Fruit fly (Drosophila melanogaster) whole organism, embryonic: Measurements from ENCODE around the gene CG13833.

Experiments
- CG12659 ChIP-seq: fragments of 200-800 bp; sonication (Bioruptor generic); optimal IDR thresholded peaks from 3 replicates; lab custom pipeline; 2017; ENCODE audit warnings: mild to moderate bottlenecking, missing biosample characterization, missing genetic modification reagents, missing genetic modification characterization
- CG13424 ChIP-seq: fragments of 200-800 bp; sonication (Bioruptor generic); optimal IDR thresholded peaks from 2 replicates; lab custom pipeline; 2019; ENCODE audit warnings: missing biosample characterization, mild to moderate bottlenecking, missing genetic modification characterization, moderate library complexity
- CG14667 ChIP-seq: fragments of 200-800 bp; sonication (Bioruptor generic); IDR thresholded peaks from 2 replicates; pipeline ENCODE4 v1.3.6; 2022; ENCODE audit warnings: missing biosample characterization, missing genetic modification characterization
- CG16863 ChIP-seq: fragments of 200-800 bp; sonication (Bioruptor generic); optimal IDR thresholded peaks from 3 replicates; lab custom pipeline; 2016; ENCODE audit warnings: missing biosample characterization, missing genetic modification characterization
- CG17385 ChIP-seq: fragments of 200-800 bp; sonication (Bioruptor generic); optimal IDR thresholded peaks from 3 replicates; lab custom pipeline; 2018; ENCODE audit warnings: missing biosample characterization, mild to moderate bottlenecking, missing genetic modification characterization
- CG2120 ChIP-seq: fragments of 200-800 bp; sonication (Bioruptor generic); optimal IDR thresholded peaks from 3 replicates; lab custom pipeline; 2016; ENCODE audit warnings: missing biosample characterization, missing genetic modification characterization
- CG2712 ChIP-seq: fragments of 200-800 bp; optimal IDR thresholded peaks from 3 replicates; lab custom pipeline; 2019; ENCODE audit warnings: missing biosample characterization, mild to moderate bottlenecking, missing genetic modification characterization, moderate library complexity
- CG31441 ChIP-seq: fragments of 200-800 bp; sonication (Bioruptor generic); IDR thresholded peaks from 2 replicates; pipeline ENCODE4 v1.3.6; 2022; ENCODE audit warnings: missing biosample characterization, missing genetic modification characterization
- CG32767 ChIP-seq: fragments of 200-800 bp; sonication (Bioruptor generic); IDR thresholded peaks from 2 replicates; pipeline ENCODE4 v1.3.6; 2022; ENCODE audit warnings: missing biosample characterization, missing genetic modification characterization
- CG6654 ChIP-seq: fragments of 200-800 bp; sonication (Bioruptor generic); optimal IDR thresholded peaks from 2 replicates; lab custom pipeline; 2017; ENCODE audit warnings: missing biosample characterization, mild to moderate bottlenecking, missing genetic modification characterization
- CG6689 ChIP-seq: fragments of 200-800 bp; sonication (Bioruptor generic); IDR thresholded peaks from 2 replicates; pipeline ENCODE4 v1.3.6; 2022; ENCODE audit warnings: missing biosample characterization, missing genetic modification characterization
- CG6854 ChIP-seq: fragments of 200-800 bp; sonication (Bioruptor generic); optimal IDR thresholded peaks from 3 replicates; lab custom pipeline; 2017; ENCODE audit warnings: missing biosample characterization, mild to moderate bottlenecking, missing genetic modification characterization
- CG7786 ChIP-seq: fragments of 200-800 bp; sonication (Bioruptor generic); optimal IDR thresholded peaks from 2 replicates; lab custom pipeline; 2016; ENCODE audit warnings: missing biosample characterization, missing genetic modification characterization
- CG7963 ChIP-seq: fragments of 200-800 bp; sonication (Bioruptor generic); IDR thresholded peaks from 3 replicates; pipeline ENCODE4 v1.3.6; 2022; ENCODE audit warnings: missing biosample characterization, missing genetic modification characterization; ENCODE audit not compliant: partially characterized antibody
- CHES-1-like ChIP-seq: fragments of 200-800 bp; sonication (Bioruptor generic); optimal IDR thresholded peaks from 2 replicates; lab custom pipeline; 2016; ENCODE audit warnings: missing biosample characterization, missing genetic modification characterization
- E2f2 ChIP-seq: fragments of 200-800 bp; sonication (Bioruptor generic); IDR thresholded peaks from 2 replicates; pipeline ENCODE4 v1.3.6; 2022; ENCODE audit warnings: missing biosample characterization, missing genetic modification characterization
- Fer2 ChIP-seq: fragments of 200-800 bp; sonication (Bioruptor generic); optimal IDR thresholded peaks from 2 replicates; lab custom pipeline; 2018; ENCODE audit warnings: missing biosample characterization, mild to moderate bottlenecking, missing genetic modification characterization, moderate library complexity
- Gug ChIP-seq: fragments of 200-800 bp; sonication (Bioruptor generic); IDR thresholded peaks from 4 replicates; pipeline ENCODE4 v1.3.6; 2022; ENCODE audit warnings: missing biosample characterization, missing genetic modification characterization
- HLH54F ChIP-seq: fragments of 200-800 bp; sonication (Bioruptor generic); optimal IDR thresholded peaks from 3 replicates; lab custom pipeline; 2016; ENCODE audit warnings: missing biosample characterization, missing genetic modification characterization
- HmgZ ChIP-seq: fragments of 200-800 bp; sonication (Bioruptor generic); optimal IDR thresholded peaks from 2 replicates; lab custom pipeline; 2018; ENCODE audit warnings: missing biosample characterization, mild to moderate bottlenecking, missing genetic modification characterization
- Hmr ChIP-seq: fragments of 200-800 bp; sonication (Bioruptor generic); optimal IDR thresholded peaks from 3 replicates; lab custom pipeline; 2017; ENCODE audit warnings: mild to moderate bottlenecking, missing biosample characterization, missing genetic modification reagents, missing genetic modification characterization
- Hr3 ChIP-seq: fragments of 200-800 bp; sonication (Bioruptor generic); optimal IDR thresholded peaks from 3 replicates; lab custom pipeline; 2016; ENCODE audit warnings: missing biosample characterization, missing genetic modification characterization
- Hr39 ChIP-seq: fragments of >200 bp; optimal IDR thresholded peaks from 2 replicates; lab custom pipeline; 2017
- Hsf ChIP-seq: fragments of 200-800 bp; sonication (Bioruptor generic); optimal IDR thresholded peaks from 3 replicates; lab custom pipeline; 2016; ENCODE audit warnings: missing biosample characterization, missing genetic modification characterization
- MBD-R2 ChIP-seq: fragments of 200-800 bp; sonication (Bioruptor generic); IDR thresholded peaks from 2 replicates; pipeline ENCODE4 v1.3.6; 2022; ENCODE audit warnings: missing biosample characterization, missing genetic modification characterization
- Scr ChIP-seq: fragments of 200-800 bp; sonication (Bioruptor generic); IDR thresholded peaks from 2 replicates; pipeline ENCODE4 v1.3.6; 2022; ENCODE audit warnings: missing biosample characterization, missing genetic modification characterization; ENCODE audit not compliant: partially characterized antibody
- Sox102F ChIP-seq: fragments of 200-800 bp; sonication (Bioruptor generic); optimal IDR thresholded peaks from 2 replicates; lab custom pipeline; 2018; ENCODE audit warnings: missing biosample characterization, mild to moderate bottlenecking, missing genetic modification characterization, moderate library complexity
- amos ChIP-seq: fragments of 200-800 bp; sonication (Bioruptor generic); IDR thresholded peaks from 2 replicates; pipeline ENCODE4 v1.3.6; 2022; ENCODE audit warnings: missing biosample characterization, missing genetic modification characterization; ENCODE audit not compliant: partially characterized antibody
- fd96Cb ChIP-seq: fragments of 200-800 bp; sonication (Bioruptor generic); optimal IDR thresholded peaks from 2 replicates; lab custom pipeline; 2018; ENCODE audit warnings: missing biosample characterization, mild to moderate bottlenecking, missing genetic modification characterization, moderate library complexity
- ham ChIP-seq: fragments of 200-800 bp; sonication (Bioruptor generic); IDR thresholded peaks from 2 replicates; pipeline ENCODE4 v1.3.6; 2022; ENCODE audit warnings: missing biosample characterization, missing genetic modification characterization
- hbn ChIP-seq: fragments of 200-800 bp; sonication (Bioruptor generic); IDR thresholded peaks from 2 replicates; pipeline ENCODE4 v1.3.6; 2022; ENCODE audit warnings: missing biosample characterization, missing genetic modification characterization; ENCODE audit not compliant: partially characterized antibody
- knrl ChIP-seq: fragments of 200-800 bp; sonication (Bioruptor generic); IDR thresholded peaks from 3 replicates; pipeline ENCODE4 v1.3.6; 2022; ENCODE audit warnings: missing biosample characterization, missing genetic modification characterization; ENCODE audit not compliant: partially characterized antibody
- mld ChIP-seq: fragments of 200-800 bp; sonication (Bioruptor generic); IDR thresholded peaks from 3 replicates; pipeline ENCODE4 v1.3.6; 2022; ENCODE audit warnings: missing biosample characterization, missing genetic modification characterization; ENCODE audit not compliant: partially characterized antibody
- nau ChIP-seq: fragments of 200-800 bp; sonication (Bioruptor generic); optimal IDR thresholded peaks from 3 replicates; lab custom pipeline; 2017; ENCODE audit warnings: missing biosample characterization, mild to moderate bottlenecking, missing genetic modification characterization, missing genetic modification reagents
- nmo ChIP-seq: fragments of 200-800 bp; sonication (Bioruptor generic); optimal IDR thresholded peaks from 2 replicates; lab custom pipeline; 2018; ENCODE audit warnings: missing biosample characterization, mild to moderate bottlenecking, missing genetic modification characterization, moderate library complexity
- onecut ChIP-seq: fragments of 200-800 bp; sonication (Bioruptor generic); IDR thresholded peaks from 2 replicates; pipeline ENCODE4 v1.3.6; 2022; ENCODE audit warnings: missing biosample characterization, missing genetic modification characterization
- pan ChIP-seq, 4 experiments: fragments of >200 bp in 3 of 4; fragments of 200-800 bp in 1 of 4; sonication (Bioruptor generic) in 1 of 4; optimal IDR thresholded peaks in 3 of 4; IDR thresholded peaks in 1 of 4; 2 replicates each; pipeline versions ENCODE4 v1.3.6 to Lab custom; 2017 to 2022; ENCODE audit warnings: missing biosample characterization in 2 of 4, missing genetic modification characterization in 2 of 4, mixed read lengths in 1 of 4
- pho ChIP-seq: fragments of 200-800 bp; sonication (Bioruptor generic); optimal IDR thresholded peaks from 2 replicates; lab custom pipeline; 2016; ENCODE audit warnings: missing biosample characterization, missing genetic modification characterization
- row ChIP-seq: fragments of 200-800 bp; sonication (Bioruptor generic); IDR thresholded peaks from 3 replicates; pipeline ENCODE4 v1.3.6; 2022; ENCODE audit warnings: missing biosample characterization, missing genetic modification characterization
- sens ChIP-seq: fragments of 200-800 bp; sonication (Bioruptor generic); peaks from one replicate; lab custom pipeline; 2016; ENCODE audit warnings: missing biosample characterization, missing genetic modification characterization
- sima ChIP-seq: fragments of 200-800 bp; sonication (Bioruptor generic); optimal IDR thresholded peaks from 2 replicates; lab custom pipeline; 2016; ENCODE audit warnings: missing biosample characterization, missing genetic modification characterization
- sna ChIP-seq: fragments of 200-800 bp; sonication (Bioruptor generic); IDR thresholded peaks from 2 replicates; pipeline ENCODE4 v1.3.6; 2022; ENCODE audit warnings: missing biosample characterization, missing genetic modification characterization; ENCODE audit not compliant: partially characterized antibody
- sob ChIP-seq: fragments of 200-800 bp; sonication (Bioruptor generic); IDR thresholded peaks from 2 replicates; pipeline ENCODE4 v1.3.6; 2022; ENCODE audit warnings: missing biosample characterization, missing genetic modification characterization
- ssp ChIP-seq: fragments of 200-800 bp; sonication (Bioruptor generic); IDR thresholded peaks from 2 replicates; pipeline ENCODE4 v1.3.6; 2022; ENCODE audit warnings: missing biosample characterization, missing genetic modification characterization
- stwl ChIP-seq: fragments of 200-800 bp; sonication (Bioruptor generic); optimal IDR thresholded peaks from 3 replicates; lab custom pipeline; 2018; ENCODE audit warnings: missing biosample characterization, mild to moderate bottlenecking, missing genetic modification characterization, moderate library complexity
- tin ChIP-seq: fragments of 200-800 bp; sonication (Bioruptor generic); optimal IDR thresholded peaks from 3 replicates; lab custom pipeline; 2016; ENCODE audit warnings: missing biosample characterization, missing genetic modification characterization
- tx ChIP-seq: fragments of 200-800 bp; sonication (Bioruptor generic); optimal IDR thresholded peaks from 2 replicates; lab custom pipeline; 2016; ENCODE audit warnings: missing biosample characterization, missing genetic modification characterization
- unc-4 ChIP-seq: fragments of 200-800 bp; sonication (Bioruptor generic); IDR thresholded peaks from 2 replicates; pipeline ENCODE4 v1.3.6; 2022; ENCODE audit warnings: missing biosample characterization, missing genetic modification characterization; ENCODE audit not compliant: partially characterized antibody
- wor ChIP-seq: fragments of 200-800 bp; sonication (Bioruptor generic); IDR thresholded peaks from 2 replicates; pipeline ENCODE4 v1.3.6; 2022; ENCODE audit warnings: missing biosample characterization, missing genetic modification characterization

CG13833 gene

dm6 chr3R:23067209-23067826 is 32.0 kb upstream of the CG13833 start, which contains the start of gene CG17111 (continued):
- 0 out of 2 replicates have a peak, but pooled peaks have one; percentile 13 for TF ChIP-seq wor (GFP tag; lab: Robert Waterston, UW)
- TF ChIP-seq CHES-1-like = no peak
- TF ChIP-seq ssp = no peak
- TF ChIP-seq pan (optimal IDR thresholded peaks at IDR 0.05; lab: Kevin White, UChicago) = no peak
- peak in 1 of 2 experiments; percentile 30 for TF ChIP-seq pan (GFP tag; optimal IDR thresholded peaks at IDR 0.05 in 1 of 2, IDR thresholded peaks at IDR 0.05 in 1 of 2)
- TF ChIP-seq onecut = 0 out of 2 replicates have a peak, but pooled peaks have one; percentile 5
- TF ChIP-seq ham (GFP tag; lab: Robert Waterston, UW) = no peak
- no peak for TF ChIP-seq CG6654 (GFP tag; lab: Kevin White, UChicago)
- peak; percentile 37 for TF ChIP-seq fd96Cb (tag; lab: Kevin White, UChicago)
- TF ChIP-seq CG17385 = peak; percentile 15
- TF ChIP-seq Hr39 (lab: Kevin White, UChicago) = no peak
- TF ChIP-seq pho (GFP tag; lab: Kevin White, UChicago) = no peak
- TF ChIP-seq CG13424 (tag; lab: Kevin White, UChicago) = peak; percentile 54
- TF ChIP-seq CG7786 (GFP tag; lab: Kevin White, UChicago) = no peak
- peak; percentile 18 for TF ChIP-seq Hsf (GFP tag; lab: Kevin White, UChicago)
- no peak for TF ChIP-seq sima
- TF ChIP-seq Sox102F (GFP tag; lab: Kevin White, UChicago) = peak; percentile 55
- TF ChIP-seq nau (GFP tag; lab: Kevin White, UChicago) = no peak
- TF ChIP-seq CG14667 (GFP tag; lab: Robert Waterston, UW) = no peak
- no peak for TF ChIP-seq knrl
- TF ChIP-seq, all 482 proteins: peak for 81

- TF ChIP-seq CG6854 (GFP tag; lab: Kevin White, UChicago) (no peak), ham (GFP tag; lab: Robert Waterston, UW) (no peak), Hr3 (GFP tag; lab: Kevin White, UChicago) (peak; percentile 27), CG2120 (GFP tag; lab: Kevin White, UChicago) (peak; percentile 32), CG32767 (no peak), sna (peak; percentile 93), CG6689 (GFP tag; lab: Robert Waterston, UW) (0 out of 2 replicates have a peak, but pooled peaks have one; percentile 18), hbn (GFP tag; lab: Robert Waterston, UW) (peak; percentile 88), E2f2 (GFP tag; lab: Robert Waterston, UW) (peak; percentile 54), HmgZ (tag; lab: Kevin White, UChicago) (peak; percentile 11), Gug (GFP tag; lab: Robert Waterston, UW) (peak; percentile 27; the same call in 1 of the 4 replicates), sens (GFP tag; lab: Kevin White, UChicago) (peak; percentile 49), sob (0 out of 2 replicates have a peak, but pooled peaks have one; percentile 19), row (GFP tag; lab: Robert Waterston, UW) (peak; percentile 67), mld (GFP tag; lab: Robert Waterston, UW) (peak; percentile 80), CG16863 (GFP tag; lab: Kevin White, UChicago) (no peak), tin (GFP tag; lab: Kevin White, UChicago) (peak; percentile 44), HLH54F (no peak), CG2712 (peak; percentile 61), Scr (GFP tag; lab: Robert Waterston, UW) (peak; percentile 93), stwl (tag; lab: Kevin White, UChicago) (peak; percentile 83), CG7963 (GFP tag; lab: Robert Waterston, UW) (peak; percentile 80), amos (GFP tag; lab: Robert Waterston, UW) (peak; percentile 87), CG12659 (GFP tag; lab: Kevin White, UChicago) (peak; percentile 65), MBD-R2 (peak; percentile 86), CG31441 (peak; percentile 53), tx (GFP tag; lab: Kevin White, UChicago) (no peak), nmo (GFP tag; lab: Kevin White, UChicago) (peak; percentile 64), unc-4 (peak; percentile 90), Fer2 (tag; lab: Kevin White, UChicago) (no peak), Hmr (GFP tag; lab: Kevin White, UChicago) (peak; percentile 6)
These were observed 25.8 kb upstream of the CG13833 start, which contains the start of the genes sav and Ublcp1 for dm6 chr3R:23061209-23061608. sav (minus strand) TSS chr3R:23061304. Ublcp1 (plus strand) TSS chr3R:23061493.
